Worm (Caenorhabditis elegans) whole organism, L4/young adult: ENCODE data around the gene acy-1.
A peak's percentile ranks its signal among the peaks of the same experiment; 100 is the strongest.

Experiments
- W03F9.2 ChIP-seq: fragments of 150-350 bp; optimal IDR thresholded peaks from 2 replicates; lab custom pipeline; 2014; ENCODE audit warnings: missing biosample characterization, missing genetic modification characterization
- dao-5 ChIP-seq: sonication (generic microtip); optimal IDR thresholded peaks from 2 replicates; lab custom pipeline; 2016; ENCODE audit warnings: missing genotype, missing genetic modification characterization, moderate library complexity, missing compliant biosample characterization
- him-1 ChIP-seq: sonication (generic microtip); optimal IDR thresholded peaks from 2 replicates; lab custom pipeline; 2016; ENCODE audit warnings: missing genotype, missing genetic modification reagents, missing genetic modification characterization, missing compliant biosample characterization

Gene acy-1

DNA sequence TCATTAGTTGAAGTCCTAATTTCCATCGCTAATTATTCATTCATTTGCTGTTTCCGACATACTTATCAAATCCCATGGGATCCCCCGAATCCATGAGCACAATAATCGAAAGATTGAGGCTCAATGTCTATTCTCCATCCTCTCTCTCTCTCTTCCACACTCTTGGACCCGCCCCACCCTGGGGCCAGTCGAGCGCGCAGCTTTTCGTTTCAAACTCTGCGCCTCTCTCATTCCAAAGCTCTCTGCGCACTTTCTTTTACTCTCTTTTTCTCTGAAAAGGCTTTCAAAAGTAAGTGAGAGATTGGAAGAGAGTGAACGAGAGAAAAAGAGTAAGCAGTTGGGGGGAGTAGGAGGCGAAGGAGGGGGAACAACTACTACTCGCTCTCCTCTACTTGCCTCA, at the start of gene acy-1:
Gene acy-1, plus strand, starts transcription at position 346 of the 400 bp plus-strand sequence.
- TF ChIP-seq dao-5 (no peak), W03F9.2 (tag; lab: Kevin White, UChicago) (no peak), him-1 (tag; lab: Kevin White, UChicago) (peak; percentile 70)

- TF ChIP-seq W03F9.2 (tag; lab: Kevin White, UChicago) (no peak), him-1 (tag; lab: Kevin White, UChicago) (no peak), dao-5 (no peak)
Measured at ce11 chrIII:4677466-4677865, 44.4 kb upstream of the acy-1 start, which contains the start of gene srg-10. srg-10 (plus strand) TSS chrIII:4677766.

DNA sequence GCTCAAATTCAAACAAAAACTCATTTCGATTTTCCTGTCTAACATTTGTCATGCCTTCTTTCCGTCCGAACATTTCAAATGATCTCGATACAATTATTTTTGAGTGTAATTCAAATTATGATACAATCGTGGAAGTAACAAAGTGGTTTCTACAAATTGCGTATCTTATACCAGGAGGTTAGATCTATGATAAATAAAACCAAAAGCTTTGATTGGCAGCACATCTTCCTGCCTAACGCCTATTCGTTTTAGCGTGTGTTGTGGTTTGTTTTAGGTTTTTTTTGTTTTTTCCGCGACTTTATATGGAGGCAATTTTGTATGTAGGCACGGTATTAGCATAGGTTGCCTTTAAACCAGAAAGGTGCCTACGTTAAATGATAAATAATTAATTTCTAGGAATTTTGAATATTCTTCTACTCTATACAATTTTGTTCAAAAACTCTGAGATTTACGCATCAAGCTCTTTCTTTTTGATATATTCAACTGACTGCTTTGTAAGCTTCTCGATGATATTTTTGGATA, 41.9 kb upstream of the acy-1 start, which contains the start of gene srg-11:
Gene srg-11, plus strand, starts transcription at position 51 of the 522 bp plus-strand sequence.
- TF ChIP-seq him-1 (tag; lab: Kevin White, UChicago), result no peak
- TF ChIP-seq W03F9.2 (tag; lab: Kevin White, UChicago), result no peak
- TF ChIP-seq dao-5, result no peak

DNA sequence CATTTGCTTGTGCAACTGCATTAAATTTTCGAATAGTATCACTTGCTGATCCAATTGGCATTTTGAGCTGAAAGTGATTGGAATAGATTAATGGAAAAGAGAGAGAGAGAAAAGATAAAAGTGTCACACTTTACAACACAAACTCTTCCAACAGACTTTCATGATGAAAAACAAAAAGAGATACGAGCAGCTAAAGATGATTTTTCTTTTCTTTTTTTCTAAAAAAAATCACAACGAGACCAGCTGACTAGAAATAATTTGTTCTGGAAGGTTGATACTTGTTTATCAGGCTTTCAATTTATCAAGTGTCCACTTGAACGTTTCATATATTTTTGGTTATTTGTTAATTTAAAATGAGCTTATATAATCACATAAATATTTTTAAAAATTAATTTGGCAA, 34.8 kb upstream of the acy-1 start:
- no peak for TF ChIP-seq W03F9.2 (tag; lab: Kevin White, UChicago)
- no peak for TF ChIP-seq him-1 (tag; lab: Kevin White, UChicago)
- no peak for TF ChIP-seq dao-5

DNA sequence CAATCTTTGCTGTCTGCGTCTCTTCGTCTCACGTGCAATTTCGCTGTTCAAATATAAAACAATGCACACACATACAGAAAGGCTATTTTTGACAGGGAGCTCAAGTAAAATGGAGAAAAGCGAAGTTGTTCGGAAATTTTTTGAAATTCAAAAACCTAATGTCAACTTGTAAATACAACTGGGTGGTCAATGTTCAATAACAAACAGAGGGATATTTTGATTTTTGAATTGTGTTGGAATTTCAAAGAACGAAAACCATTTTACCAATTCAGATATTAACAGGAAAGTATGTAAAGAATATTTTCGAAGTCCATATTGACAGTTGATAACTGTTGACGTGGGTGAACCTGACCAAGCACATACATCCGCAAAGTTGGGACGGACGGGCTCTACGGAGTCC, 33.5 kb upstream of the acy-1 start, which contains the start of gene tag-243:
Gene tag-243, minus strand, starts transcription at position 101 of the 400 bp plus-strand sequence.
- TF ChIP-seq him-1 (tag; lab: Kevin White, UChicago), result no peak
- TF ChIP-seq W03F9.2 (tag; lab: Kevin White, UChicago), result no peak
- TF ChIP-seq dao-5, result no peak

DNA sequence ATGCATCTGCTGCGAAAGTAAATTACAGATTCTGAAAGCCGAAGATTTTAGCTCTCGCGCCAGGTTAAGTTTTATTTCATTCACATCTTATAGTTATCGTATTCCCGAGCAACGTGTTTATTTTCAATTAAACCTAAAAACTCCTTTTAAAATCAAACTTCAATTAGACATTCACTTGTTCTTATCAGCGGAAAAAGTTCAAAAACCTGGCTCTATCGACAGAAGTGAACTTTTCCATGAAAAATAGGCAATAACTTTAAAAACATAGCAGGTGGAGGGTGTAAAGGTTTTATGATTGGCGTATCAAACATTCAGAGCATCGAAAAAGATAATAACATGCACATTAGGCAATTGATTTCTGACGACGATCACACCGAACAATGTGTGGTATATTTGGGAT, 32.9 kb upstream of the acy-1 start, which contains the start of gene ppat-1:
Gene ppat-1, plus strand, starts transcription at position 316 of the 400 bp plus-strand sequence.
- no peak for TF ChIP-seq him-1 (tag; lab: Kevin White, UChicago)
- TF ChIP-seq dao-5, result no peak
- TF ChIP-seq W03F9.2 (tag; lab: Kevin White, UChicago), result no peak

DNA sequence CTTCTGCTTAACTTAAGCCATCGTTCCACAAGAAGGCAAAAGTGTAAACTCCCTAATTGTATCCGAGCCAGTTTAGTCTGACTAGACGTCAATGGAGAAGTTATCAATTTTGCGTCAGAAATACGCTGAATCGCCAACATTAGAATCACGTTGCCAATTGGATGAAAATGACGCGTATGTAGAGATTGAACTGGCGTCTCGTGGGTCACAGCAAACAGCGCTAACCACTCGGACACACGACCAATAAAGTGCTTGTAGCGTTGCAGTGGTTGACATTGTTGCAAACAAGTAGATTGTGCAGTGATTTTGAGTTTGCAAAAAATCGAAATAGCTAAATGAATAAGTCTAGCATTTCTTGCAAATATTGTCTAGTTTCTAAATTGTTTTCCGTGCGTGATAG, 32.3 kb upstream of the acy-1 start:
- TF ChIP-seq him-1 (tag; lab: Kevin White, UChicago) (peak; percentile 63), W03F9.2 (tag; lab: Kevin White, UChicago) (peak; percentile 36), dao-5 (peak; percentile 84)

ce11 chrIII:4693281-4693680, 28.6 kb upstream of the acy-1 start, which contains the start of gene nifk-1:
nifk-1 (minus strand) TSS chrIII:4693307.
- TF ChIP-seq him-1 (tag; lab: Kevin White, UChicago), result no peak
- TF ChIP-seq W03F9.2 (tag; lab: Kevin White, UChicago), result peak; percentile 87

DNA sequence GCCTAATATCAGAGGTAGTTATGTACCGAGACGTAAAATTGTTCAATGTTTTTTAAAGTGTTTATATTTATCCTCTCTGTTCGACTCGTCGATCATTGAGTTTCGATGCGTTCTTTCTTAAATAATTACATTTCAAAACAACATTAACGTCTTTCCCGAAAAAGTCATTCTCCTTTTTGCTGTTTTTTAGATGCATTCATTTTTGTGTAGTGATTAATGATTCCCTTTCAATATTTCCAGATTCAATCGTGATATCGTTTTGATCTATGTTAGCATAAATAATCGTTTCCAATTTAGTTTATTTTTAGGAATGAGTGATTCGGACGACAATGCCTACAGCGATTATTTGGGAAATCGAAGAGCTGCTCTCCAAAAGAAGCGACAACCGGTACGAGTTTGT, 28.2 kb upstream of the acy-1 start, which contains the start of gene T04A8.8:
Gene T04A8.8, plus strand, starts transcription at position 301 of the 400 bp plus-strand sequence.
- no peak for TF ChIP-seq W03F9.2 (tag; lab: Kevin White, UChicago)
- no peak for TF ChIP-seq him-1 (tag; lab: Kevin White, UChicago)
- no peak for TF ChIP-seq dao-5

- TF ChIP-seq him-1 (tag; lab: Kevin White, UChicago), result no peak
- TF ChIP-seq W03F9.2 (tag; lab: Kevin White, UChicago), result no peak
- TF ChIP-seq dao-5, result no peak
Measured at ce11 chrIII:4695057-4695456, 26.8 kb upstream of the acy-1 start, which contains the start of gene T04A8.7. T04A8.7 (plus strand) TSS chrIII:4695357.

- TF ChIP-seq W03F9.2 (tag; lab: Kevin White, UChicago) (no peak), him-1 (tag; lab: Kevin White, UChicago) (no peak), dao-5 (no peak)
Measured at ce11 chrIII:4696903-4697302, 25.0 kb upstream of the acy-1 start.

DNA sequence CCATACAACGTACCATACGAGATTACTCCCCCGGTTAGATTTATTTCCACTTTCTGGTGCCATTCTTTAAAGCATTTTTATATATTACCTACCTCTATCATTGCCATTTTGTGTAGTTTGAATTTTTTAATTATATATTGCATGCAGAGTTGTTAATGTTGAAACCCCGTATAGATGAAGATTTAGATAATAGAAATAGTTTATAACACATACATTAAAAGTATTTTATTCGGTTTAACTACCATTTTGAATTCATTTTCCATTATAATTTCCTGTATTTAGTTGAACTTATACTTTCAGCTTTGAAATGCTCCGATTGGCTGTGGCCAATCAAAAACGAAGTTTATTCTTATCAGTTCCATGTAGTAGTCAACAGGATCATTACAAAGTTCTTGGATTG, 24.1 kb upstream of the acy-1 start, which contains the start of gene dnj-18:
Gene dnj-18, plus strand, starts transcription at position 301 of the 400 bp plus-strand sequence.
- TF ChIP-seq dao-5 (no peak), W03F9.2 (tag; lab: Kevin White, UChicago) (no peak), him-1 (tag; lab: Kevin White, UChicago) (no peak)

DNA sequence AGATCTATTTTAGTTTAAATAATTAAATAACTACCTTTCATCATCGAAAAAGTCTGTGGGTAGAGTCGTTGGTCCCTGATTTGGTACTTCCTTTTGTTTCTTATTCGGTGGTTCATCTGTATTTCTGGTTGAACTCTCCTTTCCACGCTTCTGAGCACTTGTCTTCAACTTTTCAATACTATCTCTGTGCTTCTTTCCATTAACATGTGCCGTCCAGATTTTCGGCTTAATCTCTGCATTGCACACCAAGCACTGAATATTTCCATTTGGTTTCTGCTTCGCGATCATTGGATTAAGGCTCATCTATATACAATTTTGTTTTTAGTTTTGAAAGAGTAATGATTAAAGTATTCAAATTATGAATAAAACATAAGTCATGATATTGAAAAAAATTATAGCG, 22.0 kb upstream of the acy-1 start, which contains the start of gene sel-13:
Gene sel-13, minus strand, starts transcription at position 303 of the 400 bp plus-strand sequence.
- no peak for TF ChIP-seq dao-5
- no peak for TF ChIP-seq W03F9.2 (tag; lab: Kevin White, UChicago)

ce11 chrIII:4703932-4704454, 17.9 kb upstream of the acy-1 start, which contains the start of the genes clp-2 and mrpl-16:
clp-2 (minus strand) TSS chrIII:4704025.
mrpl-16 (plus strand) TSS chrIII:4704404.
- TF ChIP-seq dao-5, result no peak
- peak; percentile 35 for TF ChIP-seq W03F9.2 (tag; lab: Kevin White, UChicago)
